Fruit fly (Drosophila melanogaster) whole organism, pupa: ENCODE results near the gene ScpX.

ENCODE experiments used
- CG10348 ChIP-seq: fragments of 200-800 bp; sonication (Bioruptor generic); IDR thresholded peaks from 2 replicates; pipeline ENCODE4 v1.3.6; 2022; ENCODE audit warnings: missing biosample characterization, missing genetic modification characterization
- CG12605 ChIP-seq: fragments of 200-800 bp; sonication (Bioruptor generic); IDR thresholded peaks from 2 replicates; pipeline ENCODE4 v1.3.6; 2022; ENCODE audit warnings: missing biosample characterization, missing genetic modification characterization
- CG13204 ChIP-seq: fragments of 200-800 bp; sonication (Bioruptor generic); optimal IDR thresholded peaks from 2 replicates; lab custom pipeline; 2018; ENCODE audit warnings: missing biosample characterization, mild to moderate bottlenecking, missing genetic modification characterization, moderate library complexity
- CG14655 ChIP-seq: fragments of 200-800 bp; sonication (Bioruptor generic); optimal IDR thresholded peaks from 3 replicates; lab custom pipeline; 2017; ENCODE audit warnings: mild to moderate bottlenecking, missing biosample characterization, missing genetic modification reagents, missing genetic modification characterization
- CG15710 ChIP-seq: fragments of 200-800 bp; sonication (Bioruptor generic); optimal IDR thresholded peaks from 2 replicates; lab custom pipeline; 2018; ENCODE audit warnings: missing biosample characterization, mild to moderate bottlenecking, missing genetic modification characterization, moderate library complexity
- CG17806 ChIP-seq: fragments of 200-800 bp; sonication (Bioruptor generic); optimal IDR thresholded peaks from 2 replicates; lab custom pipeline; 2018; ENCODE audit warnings: missing biosample characterization, mild to moderate bottlenecking, missing genetic modification characterization, moderate library complexity
- CG32121 ChIP-seq: fragments of 200-800 bp; sonication (Bioruptor generic); IDR thresholded peaks from 2 replicates; pipeline ENCODE4 v1.3.6; 2022; ENCODE audit warnings: missing biosample characterization, missing genetic modification characterization
- CG34367 ChIP-seq: fragments of 200-800 bp; sonication (Bioruptor generic); optimal IDR thresholded peaks from 2 replicates; lab custom pipeline; 2018; ENCODE audit warnings: missing biosample characterization, mild to moderate bottlenecking, missing genetic modification characterization
- CG4496 ChIP-seq: fragments of 200-800 bp; sonication (Bioruptor generic); IDR thresholded peaks from 3 replicates; pipeline ENCODE4 v1.3.6; 2022; ENCODE audit warnings: missing biosample characterization, missing genetic modification characterization
- CG8159 ChIP-seq: fragments of 200-800 bp; sonication (Bioruptor generic); optimal IDR thresholded peaks from 3 replicates; lab custom pipeline; 2018; ENCODE audit warnings: missing biosample characterization, mild to moderate bottlenecking, missing genetic modification characterization, moderate library complexity
- CG8301 ChIP-seq: fragments of 200-800 bp; sonication (Bioruptor generic); optimal IDR thresholded peaks from 2 replicates; lab custom pipeline; 2018; ENCODE audit warnings: missing biosample characterization, mild to moderate bottlenecking, missing genetic modification characterization
- CG9948 ChIP-seq: fragments of 200-800 bp; sonication (Bioruptor generic); optimal IDR thresholded peaks from 2 replicates; lab custom pipeline; 2018; ENCODE audit warnings: missing biosample characterization, mild to moderate bottlenecking, missing genetic modification characterization, moderate library complexity
- D1 ChIP-seq: fragments of 200-800 bp; sonication (Bioruptor generic); optimal IDR thresholded peaks from 2 replicates; lab custom pipeline; 2018; ENCODE audit warnings: missing biosample characterization, mild to moderate bottlenecking, missing genetic modification characterization, moderate library complexity
- EcR ChIP-seq: fragments of 200-800 bp; sonication (Bioruptor generic); optimal IDR thresholded peaks from 3 replicates; lab custom pipeline; 2019; ENCODE audit warnings: missing biosample characterization, missing genetic modification characterization, mild to moderate bottlenecking, moderate library complexity, missing genetic modification reagents
- Ets98B ChIP-seq: fragments of 200-800 bp; sonication (Bioruptor generic); IDR thresholded peaks from 2 replicates; pipeline ENCODE4 v1.3.6; 2022; ENCODE audit warnings: missing biosample characterization, missing genetic modification characterization
- Pif1A ChIP-seq: fragments of 200-800 bp; sonication (Bioruptor generic); optimal IDR thresholded peaks from 3 replicates; lab custom pipeline; 2016; ENCODE audit warnings: missing biosample characterization, missing genetic modification characterization
- Pif1B ChIP-seq: fragments of 200-800 bp; sonication (Bioruptor generic); optimal IDR thresholded peaks from 3 replicates; lab custom pipeline; 2016; ENCODE audit warnings: missing biosample characterization, missing genetic modification characterization
- Snoo ChIP-seq: fragments of 200-800 bp; sonication (Bioruptor generic); optimal IDR thresholded peaks from 3 replicates; lab custom pipeline; 2017; ENCODE audit warnings: missing biosample characterization, mild to moderate bottlenecking, missing genetic modification characterization, inconsistent platforms
- fd96Ca ChIP-seq: fragments of 200-800 bp; sonication (Bioruptor generic); IDR thresholded peaks from 3 replicates; pipeline ENCODE4 v1.3.6; 2022; ENCODE audit warnings: missing biosample characterization, missing genetic modification characterization
- gl ChIP-seq: fragments of 200-800 bp; sonication (Bioruptor generic); optimal IDR thresholded peaks from 2 replicates; lab custom pipeline; 2018; ENCODE audit warnings: missing biosample characterization, mild to moderate bottlenecking, missing genetic modification characterization
- rn ChIP-seq: fragments of 200-800 bp; sonication (Bioruptor generic); IDR thresholded peaks from 2 replicates; pipeline ENCODE4 v1.3.6; 2022; ENCODE audit warnings: missing biosample characterization, missing genetic modification characterization

The ScpX gene

DNA sequence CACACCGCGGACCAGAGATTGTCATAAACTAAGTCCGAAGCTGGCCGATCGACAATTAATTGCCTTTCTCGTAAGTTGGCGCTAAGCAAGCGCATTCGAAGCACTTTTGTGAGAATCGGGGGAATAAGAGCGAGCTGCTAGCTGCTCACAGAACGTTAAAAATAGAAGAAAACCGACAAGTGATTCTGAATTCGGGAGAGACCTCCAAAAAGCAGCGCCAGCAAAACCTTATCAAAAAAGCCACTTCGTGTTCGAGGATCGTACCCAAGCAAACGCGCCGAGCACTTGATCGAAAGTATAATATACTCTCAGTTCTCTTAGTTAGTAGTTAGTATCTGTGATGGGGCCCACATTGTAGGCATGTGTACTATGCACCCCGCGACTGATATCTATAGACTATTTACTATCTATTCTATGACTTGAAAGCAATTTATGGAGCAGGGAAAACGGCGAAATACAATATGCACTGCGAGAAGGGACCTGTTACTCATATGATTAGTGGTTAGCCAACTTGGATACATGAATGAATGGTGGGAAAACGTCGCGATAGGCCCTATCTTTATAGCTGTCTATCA, 43.5 kb upstream of the ScpX start:
- no peak for TF ChIP-seq CG13204 (GFP tag; lab: Kevin White, UChicago)
- TF ChIP-seq CG9948 (tag; lab: Kevin White, UChicago) = no peak
- no peak for TF ChIP-seq gl (tag; lab: Kevin White, UChicago)
- TF ChIP-seq CG8301 (tag; lab: Kevin White, UChicago) = no peak
- TF ChIP-seq fd96Ca (GFP tag; lab: Robert Waterston, UW) = no peak
- no peak for TF ChIP-seq CG34367 (tag; lab: Kevin White, UChicago)
- TF ChIP-seq CG4496 (GFP tag; lab: Robert Waterston, UW) = no peak
- TF ChIP-seq Ets98B (GFP tag; lab: Robert Waterston, UW) = no peak
- TF ChIP-seq CG8159 (tag; lab: Kevin White, UChicago) = no peak
- no peak for TF ChIP-seq CG14655 (GFP tag; lab: Kevin White, UChicago)
- no peak for TF ChIP-seq CG12605 (GFP tag; lab: Robert Waterston, UW)
- no peak for TF ChIP-seq D1 (tag; lab: Kevin White, UChicago)
- no peak for TF ChIP-seq CG17806 (tag; lab: Kevin White, UChicago)
- no peak for TF ChIP-seq CG32121 (GFP tag; lab: Robert Waterston, UW)
- no peak for TF ChIP-seq EcR
- no peak for TF ChIP-seq CG10348
- TF ChIP-seq Snoo (tag; lab: Kevin White, UChicago) = no peak
- no peak for TF ChIP-seq Pif1B (GFP tag; lab: Kevin White, UChicago)

DNA sequence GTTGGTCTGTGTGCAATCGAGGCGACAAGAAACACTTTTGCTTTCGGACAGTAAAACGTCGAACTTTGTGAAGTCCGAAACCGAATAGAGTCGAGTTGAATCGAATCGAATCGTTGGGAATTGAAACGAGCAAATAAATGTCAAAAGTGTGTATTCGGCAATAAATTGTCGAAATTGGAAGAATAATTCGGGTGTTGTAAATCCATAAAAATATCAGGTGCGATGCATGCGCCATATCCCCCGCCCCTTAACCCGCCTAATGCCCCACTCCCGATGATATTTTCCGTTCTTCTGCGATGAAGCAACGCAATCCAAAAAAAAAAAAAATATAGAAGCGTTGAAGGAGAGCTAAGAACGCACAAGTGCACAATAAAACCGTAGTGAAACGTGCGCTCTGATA, 42.1 kb upstream of the ScpX start:
- TF ChIP-seq Pif1B (GFP tag; lab: Kevin White, UChicago) (no peak), EcR (no peak), CG17806 (tag; lab: Kevin White, UChicago) (no peak), rn (GFP tag; lab: Robert Waterston, UW) (no peak), CG8159 (tag; lab: Kevin White, UChicago) (no peak), CG32121 (GFP tag; lab: Robert Waterston, UW) (no peak), CG14655 (GFP tag; lab: Kevin White, UChicago) (no peak), fd96Ca (GFP tag; lab: Robert Waterston, UW) (no peak), CG9948 (tag; lab: Kevin White, UChicago) (no peak), CG13204 (GFP tag; lab: Kevin White, UChicago) (no peak), CG8301 (tag; lab: Kevin White, UChicago) (no peak), D1 (tag; lab: Kevin White, UChicago) (no peak), CG12605 (GFP tag; lab: Robert Waterston, UW) (no peak), CG15710 (no peak), gl (tag; lab: Kevin White, UChicago) (no peak)

DNA sequence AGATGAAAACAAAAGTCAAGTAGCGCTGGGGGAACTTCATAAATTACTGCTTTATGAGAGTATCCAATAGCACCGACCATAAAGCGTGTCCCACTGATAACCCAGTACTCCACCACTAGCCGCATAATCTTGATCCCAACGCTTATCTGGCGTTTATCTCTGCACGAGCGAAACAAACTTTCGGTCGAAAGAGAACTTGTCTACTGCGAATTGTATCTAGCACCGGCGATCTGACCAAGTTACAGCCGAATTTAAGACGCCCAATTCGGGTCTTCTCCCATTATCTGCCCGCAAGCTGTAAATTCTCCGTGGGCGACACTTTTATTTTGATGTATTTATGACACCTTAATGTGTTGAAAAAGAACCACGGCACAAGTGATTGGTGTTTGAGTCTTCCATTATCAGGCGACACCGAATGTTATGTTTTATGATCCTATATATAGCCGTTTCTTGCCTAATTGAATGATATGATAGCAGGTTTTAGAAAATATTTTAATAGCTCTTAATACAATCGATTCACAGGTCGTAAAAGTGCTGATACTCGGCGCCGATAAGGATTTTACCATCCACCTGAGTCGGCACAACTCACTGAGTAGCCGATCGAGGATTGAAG, 41.1 kb upstream of the ScpX start:
- no peak for TF ChIP-seq CG14655 (GFP tag; lab: Kevin White, UChicago)
- no peak for TF ChIP-seq D1 (tag; lab: Kevin White, UChicago)
- no peak for TF ChIP-seq CG34367 (tag; lab: Kevin White, UChicago)
- TF ChIP-seq CG15710 = no peak
- TF ChIP-seq CG13204 (GFP tag; lab: Kevin White, UChicago) = no peak

DNA sequence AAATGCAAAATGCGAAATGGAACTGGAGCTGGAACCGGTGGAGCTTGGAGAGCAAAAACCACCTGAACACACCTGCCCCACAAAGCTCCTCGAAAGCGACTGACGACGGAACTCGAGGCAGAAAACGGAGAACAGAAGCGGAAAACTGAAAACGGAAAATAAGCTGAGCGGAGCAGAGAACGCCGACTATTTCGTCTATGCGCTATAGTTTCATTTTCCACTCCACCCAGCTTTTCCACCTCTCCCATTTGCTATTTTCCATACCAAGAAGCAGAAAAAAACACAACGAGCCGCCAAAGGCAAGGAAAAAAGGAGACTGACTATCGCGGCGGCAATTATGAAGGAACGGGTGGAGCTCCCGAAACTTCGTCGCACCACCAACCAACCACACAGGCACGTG, 38.2 kb upstream of the ScpX start, which contains the start of gene ham:
Gene ham (minus strand): TSS at position 101 of the 400 bp plus-strand sequence.
- TF ChIP-seq CG32121 (GFP tag; lab: Robert Waterston, UW) = no peak
- no peak for TF ChIP-seq rn (GFP tag; lab: Robert Waterston, UW)

DNA sequence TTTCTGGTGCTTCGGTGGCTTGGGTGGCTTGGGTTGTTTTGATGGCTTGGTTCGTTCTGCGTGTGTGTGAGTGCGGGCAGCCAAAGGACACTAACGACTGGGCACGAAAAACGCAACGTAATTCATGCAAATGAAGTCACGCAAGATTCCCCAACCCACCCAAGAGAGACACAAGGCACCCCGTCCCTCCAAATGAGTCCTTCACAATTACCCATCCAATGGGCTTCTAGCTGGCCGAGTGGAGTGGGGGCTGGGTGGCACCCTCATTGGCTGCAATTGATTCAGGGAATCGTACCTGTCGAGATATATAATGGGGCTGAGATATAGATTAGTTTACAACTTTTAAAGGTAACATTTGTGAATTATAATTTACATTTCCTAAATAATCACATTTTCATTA, 37.8 kb upstream of the ScpX start:
- no peak for TF ChIP-seq CG10348
- TF ChIP-seq CG9948 (tag; lab: Kevin White, UChicago) = no peak

DNA sequence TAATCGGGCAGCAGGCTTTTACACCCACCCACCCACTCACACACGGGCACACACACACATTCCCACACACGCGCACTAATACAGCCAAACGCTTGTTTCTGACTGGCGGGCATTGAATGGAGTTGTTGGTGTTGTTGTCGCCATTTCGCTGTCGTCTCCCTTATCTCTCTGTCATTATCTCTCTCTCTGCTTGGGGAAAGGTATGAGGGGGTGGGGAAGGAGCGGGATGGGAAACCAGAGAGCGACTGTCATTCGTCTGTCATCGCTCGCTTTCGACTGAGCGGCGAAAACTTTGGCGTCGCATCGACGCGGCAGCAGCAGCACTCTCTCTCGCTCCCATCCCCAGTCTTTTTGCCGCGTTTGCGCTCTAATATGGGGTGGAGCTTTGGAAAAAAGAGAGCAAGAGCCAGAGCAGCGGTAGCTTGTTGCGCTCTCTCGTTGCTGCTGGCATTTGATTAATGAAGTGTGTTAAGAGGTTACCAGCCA, 35.1 kb upstream of the ScpX start:
- no peak for TF ChIP-seq EcR
- no peak for TF ChIP-seq CG8159 (tag; lab: Kevin White, UChicago)
- TF ChIP-seq Ets98B (GFP tag; lab: Robert Waterston, UW) = no peak
- TF ChIP-seq CG13204 (GFP tag; lab: Kevin White, UChicago) = no peak
- no peak for TF ChIP-seq CG8301 (tag; lab: Kevin White, UChicago)
- TF ChIP-seq CG4496 (GFP tag; lab: Robert Waterston, UW) = 0 out of 3 replicates have a peak, but pooled peaks have one; percentile 26
- TF ChIP-seq Pif1B (GFP tag; lab: Kevin White, UChicago) = no peak
- peak; percentile 32; the same call in 1 of the 3 replicates for TF ChIP-seq fd96Ca (GFP tag; lab: Robert Waterston, UW)
- no peak for TF ChIP-seq CG32121 (GFP tag; lab: Robert Waterston, UW)
- no peak for TF ChIP-seq Pif1A (GFP tag; lab: Kevin White, UChicago)
- TF ChIP-seq CG15710 = no peak
- TF ChIP-seq, all 21 proteins: peak for 2
